Worm (Caenorhabditis elegans): ENCODE results near the gene parg-2.

DNA sequence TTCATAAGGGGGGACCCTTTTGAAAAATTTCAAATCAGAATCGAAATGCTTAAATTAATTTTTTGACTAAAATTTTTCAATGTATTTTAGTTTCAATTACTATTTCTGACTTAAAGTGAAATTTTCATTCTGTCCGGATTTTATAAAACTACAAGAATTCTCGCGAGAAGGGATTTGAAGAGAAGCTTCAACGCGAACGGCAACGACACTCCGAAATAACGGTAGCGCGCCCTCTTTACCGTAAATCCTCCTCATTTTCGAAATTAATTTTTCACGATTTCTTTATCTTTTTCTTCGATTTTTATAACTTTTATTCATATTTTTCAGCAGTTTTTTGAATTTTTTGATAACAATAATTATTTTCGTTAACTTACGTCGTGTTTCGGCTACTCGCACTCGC, 49.2 kb downstream of the parg-2 start:
- TF ChIP-seq nhr-6 (tag; optimal IDR thresholded peaks at IDR 0.05), result no peak
- no peak for TF ChIP-seq mdl-1 (tag; optimal IDR thresholded peaks at IDR 0.05)
- TF ChIP-seq lin-13 (GFP tag; optimal IDR thresholded peaks at IDR 0.05), result no peak

Measured in whole organism, L4 larva.